Worm (Caenorhabditis elegans) whole organism, early embryonic: ENCODE measurements around the gene W05E10.5.

Source experiments
- B0310.2 ChIP-seq: sonication (generic microtip); optimal IDR thresholded peaks from 2 replicates; lab custom pipeline; 2016; ENCODE audit warnings: mild to moderate bottlenecking, missing genetic modification characterization, missing compliant biosample characterization
- F13C5.2 ChIP-seq: sonication (generic microtip); optimal IDR thresholded peaks from 2 replicates; lab custom pipeline; 2017; ENCODE audit warnings: mild to moderate bottlenecking, missing genetic modification characterization, inconsistent platforms, missing compliant biosample characterization
- aly-1 ChIP-seq: sonication (generic microtip); optimal IDR thresholded peaks from 2 replicates; lab custom pipeline; 2016; ENCODE audit warnings: missing genetic modification characterization, missing compliant biosample characterization
- ama-1 ChIP-seq: fragments of 150-350 bp; optimal IDR thresholded peaks from 2 replicates; lab custom pipeline; 2014
- ceh-13 ChIP-seq: fragments of 200-800 bp; sonication (Bioruptor generic); optimal IDR thresholded peaks from 2 replicates; lab custom pipeline; 2018; ENCODE audit warnings: mild to moderate bottlenecking, missing genetic modification characterization, missing compliant biosample characterization
- ceh-36 ChIP-seq: sonication (generic microtip); optimal IDR thresholded peaks from 2 replicates; lab custom pipeline; 2016; ENCODE audit warnings: missing genetic modification characterization, inconsistent platforms, missing compliant biosample characterization
- ets-7 ChIP-seq: sonication (generic microtip); optimal IDR thresholded peaks from 2 replicates; lab custom pipeline; 2016; ENCODE audit warnings: missing genotype, missing genetic modification characterization, missing compliant biosample characterization
- flt-1 ChIP-seq: fragments of 200-800 bp; sonication (Bioruptor generic); IDR thresholded peaks from 2 replicates; pipeline ENCODE4 v1.3.6; 2022; ENCODE audit warnings: missing genetic modification characterization, missing compliant biosample characterization
- hmbx-1 ChIP-seq: sonication (generic microtip); optimal IDR thresholded peaks from 2 replicates; lab custom pipeline; 2016; ENCODE audit warnings: mild to moderate bottlenecking, missing genetic modification characterization, missing compliant biosample characterization
- hmg-4 ChIP-seq: fragments of 200-800 bp; sonication (Bioruptor generic); optimal IDR thresholded peaks from 2 replicates; lab custom pipeline; 2018; ENCODE audit warnings: mild to moderate bottlenecking, missing genetic modification characterization, missing compliant biosample characterization
- hnd-1 ChIP-seq: sonication (generic microtip); optimal IDR thresholded peaks from 2 replicates; lab custom pipeline; 2016; ENCODE audit warnings: missing genetic modification characterization, missing compliant biosample characterization
- pes-1 ChIP-seq: fragments of 200-800 bp; sonication (Bioruptor generic); IDR thresholded peaks from 2 replicates; pipeline ENCODE4 v1.3.6; 2022; ENCODE audit warnings: missing genetic modification reagents, missing genetic modification characterization, missing compliant biosample characterization
- scrt-1 ChIP-seq: fragments of 200-800 bp; sonication (Bioruptor generic); IDR thresholded peaks from 2 replicates; pipeline ENCODE4 v1.3.6; 2022; ENCODE audit warnings: missing genetic modification characterization, missing compliant biosample characterization
- sea-1 ChIP-seq: fragments of 200-800 bp; sonication (Bioruptor generic); conservative IDR thresholded peaks from 2 replicates; pipeline ENCODE4 v1.3.6; 2022; ENCODE audit warnings: missing genetic modification characterization, missing compliant biosample characterization
- tbx-11 ChIP-seq: fragments of 200-800 bp; sonication (Bioruptor generic); IDR thresholded peaks from 2 replicates; pipeline ENCODE4 v1.3.6; 2022; ENCODE audit warnings: missing genetic modification characterization, missing compliant biosample characterization
- tbx-37 ChIP-seq: fragments of 200-800 bp; sonication (Bioruptor generic); conservative IDR thresholded peaks from 2 replicates; pipeline ENCODE4 v1.3.6; 2022; ENCODE audit warnings: missing genetic modification reagents, missing genetic modification characterization, missing compliant biosample characterization
- tra-4 ChIP-seq: sonication (generic microtip); optimal IDR thresholded peaks from 2 replicates; lab custom pipeline; 2017; ENCODE audit warnings: missing genetic modification characterization, missing compliant biosample characterization

The W05E10.5 gene

DNA sequence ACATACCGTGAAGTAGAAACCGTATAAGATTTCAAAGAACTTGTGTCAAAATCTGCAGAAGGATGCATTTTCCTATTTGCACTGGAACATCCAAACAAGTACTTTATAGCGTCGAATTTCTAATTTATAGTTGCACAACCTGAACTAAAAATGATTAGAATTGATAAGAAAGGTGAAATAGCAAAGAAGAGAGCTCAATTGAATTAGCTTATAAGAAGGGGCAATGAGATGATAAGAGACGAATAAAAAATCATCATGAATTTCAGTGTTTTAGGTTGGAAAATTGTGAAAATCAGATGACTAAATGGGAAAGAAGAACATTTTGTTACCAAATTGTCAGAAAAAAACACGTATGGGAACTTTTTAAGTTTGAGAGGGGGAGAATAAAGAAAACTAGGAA lies 3.9 kb downstream of the W05E10.5 start, which contains the start of gene W05E10.1:
Gene W05E10.1, minus strand, starts transcription at position 139 of the 400 bp plus-strand sequence.
- TF ChIP-seq ets-7 (tag; lab: Kevin White, UChicago) (no peak), sea-1 (GFP tag; lab: Robert Waterston, UW) (no peak), hnd-1 (no peak), pes-1 (no peak), tbx-37 (GFP tag; lab: Robert Waterston, UW) (no peak), ama-1 (lab: Kevin White, UChicago) (no peak), hmg-4 (GFP tag; lab: Kevin White, UChicago) (no peak), scrt-1 (GFP tag; lab: Robert Waterston, UW) (no peak), ceh-36 (no peak)

DNA sequence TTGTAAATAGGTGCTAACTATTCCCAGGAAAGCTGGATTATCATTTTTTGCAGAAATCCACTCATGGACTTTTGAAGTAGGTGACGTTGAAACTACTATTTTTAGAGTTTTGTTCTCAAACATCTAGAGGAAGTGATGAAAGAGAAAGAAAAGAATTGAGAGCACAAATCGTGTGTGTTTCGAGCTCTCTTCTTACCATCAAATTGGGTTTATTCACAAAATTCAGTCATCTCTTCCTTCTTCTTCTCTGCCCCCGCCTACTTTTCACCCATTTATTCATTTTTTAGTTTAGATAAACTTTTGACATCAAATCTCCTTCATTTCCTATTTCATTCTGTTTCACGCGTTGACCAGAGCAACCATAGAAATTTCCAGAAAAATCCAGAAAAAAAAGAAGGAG lies 8.6 kb downstream of the W05E10.5 start, which contains the start of gene W05E10.2:
Gene W05E10.2, plus strand, starts transcription at position 301 of the 400 bp plus-strand sequence.
- TF ChIP-seq tra-4 (no peak), ets-7 (tag; lab: Kevin White, UChicago) (no peak), tbx-11 (GFP tag; lab: Robert Waterston, UW) (no peak), pes-1 (no peak), aly-1 (tag; lab: Kevin White, UChicago) (no peak), hmg-4 (GFP tag; lab: Kevin White, UChicago) (no peak), ceh-36 (no peak), hnd-1 (no peak), scrt-1 (GFP tag; lab: Robert Waterston, UW) (no peak), ceh-13 (GFP tag; lab: Kevin White, UChicago) (no peak), B0310.2 (tag; lab: Kevin White, UChicago) (no peak), ama-1 (lab: Kevin White, UChicago) (no peak), hmbx-1 (tag; lab: Kevin White, UChicago) (no peak)

DNA sequence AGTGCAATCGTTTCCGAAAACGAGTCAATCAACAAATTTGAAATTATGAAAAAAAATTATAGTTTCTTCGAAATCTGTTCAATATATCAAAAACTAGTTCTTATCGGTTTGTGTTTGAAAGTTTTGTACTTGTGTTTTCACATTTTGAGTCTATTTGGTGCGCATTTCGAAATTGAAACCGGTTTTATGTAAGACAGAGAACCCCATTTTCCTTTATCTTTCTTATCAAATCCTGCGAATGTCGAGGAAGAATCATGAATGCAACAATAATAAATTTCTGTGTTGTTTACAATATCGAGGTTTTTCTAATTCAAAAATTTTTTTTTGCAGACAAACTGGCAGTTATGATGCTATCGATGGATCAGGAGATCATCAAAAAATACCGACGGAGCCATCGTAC lies 12.6 kb downstream of the W05E10.5 start:
- TF ChIP-seq ceh-13 (GFP tag; lab: Kevin White, UChicago) (no peak), pes-1 (no peak), ets-7 (tag; lab: Kevin White, UChicago) (no peak), F13C5.2 (no peak), sea-1 (GFP tag; lab: Robert Waterston, UW) (no peak)

DNA sequence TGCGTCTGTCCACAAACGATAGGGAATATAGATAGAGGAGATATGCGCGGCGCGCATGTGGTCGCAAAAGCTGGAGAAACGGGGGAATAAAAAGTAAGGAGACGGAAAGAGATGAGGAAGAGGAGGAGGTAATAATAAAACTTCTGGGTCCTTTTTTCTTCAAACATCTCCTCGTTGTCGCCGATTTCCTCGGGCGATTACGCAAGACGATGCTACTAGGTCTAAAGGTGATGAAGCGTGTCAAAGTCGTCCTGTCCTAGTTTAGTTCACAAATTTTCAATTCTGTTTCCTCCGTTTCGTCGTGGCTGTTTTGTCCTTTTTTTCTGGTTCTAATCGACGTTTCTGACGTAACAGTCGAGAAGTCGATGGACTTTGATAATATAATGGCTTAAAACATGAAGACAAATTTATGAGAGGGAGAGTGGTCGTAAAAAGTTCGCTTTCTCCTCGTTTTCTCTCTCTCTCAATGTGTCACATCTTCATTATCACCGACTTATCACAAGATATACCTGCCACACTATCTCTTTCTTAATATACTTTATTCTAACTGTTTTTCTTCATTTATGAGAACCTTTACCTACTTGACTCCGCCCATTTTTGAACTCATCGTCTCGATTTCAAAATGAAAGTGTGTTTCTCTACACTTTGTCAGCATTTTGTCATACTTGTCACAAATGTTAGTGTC lies 14.8 kb downstream of the W05E10.5 start:
- no peak for TF ChIP-seq ceh-36
- TF ChIP-seq scrt-1 (GFP tag; lab: Robert Waterston, UW), result 0 out of 2 replicates have a peak, but pooled peaks have one; percentile 44

DNA sequence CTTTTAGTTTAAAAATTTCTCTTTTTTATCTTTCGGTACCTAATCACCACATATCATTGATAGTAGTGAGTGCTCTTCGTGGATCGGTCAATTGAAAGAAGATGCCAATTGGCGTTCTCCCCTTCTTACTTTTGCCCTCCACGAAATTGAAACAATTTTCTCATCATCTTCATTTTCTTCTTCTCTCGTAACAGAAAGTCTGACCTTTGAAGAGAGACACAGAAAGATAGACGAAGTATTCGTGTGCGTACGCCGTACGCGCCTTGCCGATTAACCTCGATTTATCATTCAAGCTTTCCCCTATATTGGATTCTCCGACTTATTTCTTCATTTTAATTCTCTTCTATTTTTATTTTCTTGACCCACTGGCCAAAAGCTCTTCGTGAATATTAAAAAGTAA lies 18.0 kb downstream of the W05E10.5 start:
- TF ChIP-seq pes-1 (no peak), B0310.2 (tag; lab: Kevin White, UChicago) (no peak), ets-7 (tag; lab: Kevin White, UChicago) (no peak), flt-1 (no peak), ama-1 (lab: Kevin White, UChicago) (no peak), hmg-4 (GFP tag; lab: Kevin White, UChicago) (no peak), hmbx-1 (tag; lab: Kevin White, UChicago) (no peak)

DNA sequence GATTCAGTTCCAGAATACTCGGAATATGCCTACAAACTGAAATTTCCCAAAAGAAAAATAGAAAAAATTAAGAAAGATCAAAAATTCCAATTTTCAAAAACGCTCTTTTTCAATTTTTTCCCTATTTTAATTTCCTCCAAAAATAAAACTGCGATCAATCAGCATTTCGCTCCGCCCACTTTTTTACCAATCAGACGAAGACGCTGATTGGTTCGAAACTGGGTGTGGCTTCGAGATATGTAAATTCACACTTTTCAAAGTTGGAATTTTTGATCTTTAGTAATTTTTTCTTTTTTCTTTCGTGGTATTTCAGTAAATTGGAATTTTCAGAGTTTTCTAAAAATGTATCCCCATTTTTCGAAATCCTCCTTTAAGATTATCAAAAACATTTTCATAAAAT lies 18.5 kb downstream of the W05E10.5 start:
- no peak for TF ChIP-seq flt-1
- no peak for TF ChIP-seq sea-1 (GFP tag; lab: Robert Waterston, UW)
- no peak for TF ChIP-seq tbx-37 (GFP tag; lab: Robert Waterston, UW)
- no peak for TF ChIP-seq hmbx-1 (tag; lab: Kevin White, UChicago)
- TF ChIP-seq scrt-1 (GFP tag; lab: Robert Waterston, UW), result no peak
- TF ChIP-seq ceh-13 (GFP tag; lab: Kevin White, UChicago), result no peak
- no peak for TF ChIP-seq B0310.2 (tag; lab: Kevin White, UChicago)
- no peak for TF ChIP-seq F13C5.2
- TF ChIP-seq tbx-11 (GFP tag; lab: Robert Waterston, UW), result no peak
- no peak for TF ChIP-seq pes-1
- TF ChIP-seq tra-4, result no peak
- no peak for TF ChIP-seq ets-7 (tag; lab: Kevin White, UChicago)
- TF ChIP-seq ama-1 (lab: Kevin White, UChicago), result no peak
- TF ChIP-seq hmg-4 (GFP tag; lab: Kevin White, UChicago), result no peak
- TF ChIP-seq hnd-1, result no peak

DNA sequence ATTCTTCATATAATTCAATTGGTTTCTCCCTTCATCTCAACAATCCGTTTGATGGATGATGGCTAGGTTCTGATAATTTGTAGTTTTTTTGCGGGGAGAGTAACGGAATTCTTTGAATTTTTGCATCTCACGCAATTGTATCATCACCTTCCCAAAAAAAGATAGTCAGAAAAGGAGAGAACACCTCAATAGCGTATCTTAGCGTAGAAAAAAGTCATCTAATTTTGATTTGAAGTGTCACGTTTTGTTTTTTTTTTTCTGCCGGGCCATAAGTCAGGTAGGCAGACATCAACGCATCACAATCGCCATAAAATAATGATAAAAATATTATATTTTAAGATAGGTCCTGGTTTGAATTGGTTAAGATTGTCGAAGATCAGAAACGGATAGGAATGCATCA lies 19.0 kb downstream of the W05E10.5 start:
- TF ChIP-seq aly-1 (tag; lab: Kevin White, UChicago), result no peak

DNA sequence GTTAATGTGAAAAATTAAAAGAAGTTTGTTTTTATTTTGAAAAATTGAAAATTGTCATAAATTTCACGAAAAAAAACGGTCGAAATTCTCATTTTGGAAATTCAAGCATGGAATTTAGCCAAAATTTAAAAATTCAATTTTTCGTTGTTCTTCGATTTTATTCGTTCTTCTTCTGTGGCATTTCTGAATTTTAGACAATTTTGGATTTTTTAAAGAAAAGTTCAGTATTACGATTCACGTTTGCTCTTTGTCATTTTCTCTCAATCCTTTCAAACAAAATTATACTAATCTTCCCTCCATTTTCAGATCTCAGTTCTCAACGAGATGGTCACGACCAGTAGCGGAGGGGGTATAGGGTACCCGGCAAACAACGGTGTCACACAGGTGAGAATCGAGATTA lies 19.9 kb downstream of the W05E10.5 start, which contains the start of gene ape-1:
Gene ape-1, plus strand, starts transcription at position 301 of the 400 bp plus-strand sequence.
- TF ChIP-seq pes-1, result no peak
- TF ChIP-seq sea-1 (GFP tag; lab: Robert Waterston, UW), result no peak
- TF ChIP-seq scrt-1 (GFP tag; lab: Robert Waterston, UW), result no peak
- no peak for TF ChIP-seq ets-7 (tag; lab: Kevin White, UChicago)
- TF ChIP-seq aly-1 (tag; lab: Kevin White, UChicago), result no peak
- no peak for TF ChIP-seq tbx-37 (GFP tag; lab: Robert Waterston, UW)
- no peak for TF ChIP-seq B0310.2 (tag; lab: Kevin White, UChicago)
- TF ChIP-seq ama-1 (lab: Kevin White, UChicago), result no peak
- no peak for TF ChIP-seq F13C5.2
- no peak for TF ChIP-seq hmg-4 (GFP tag; lab: Kevin White, UChicago)
